Fruit fly (Drosophila melanogaster) whole organism, pupa: ENCODE data around the gene Cyp4g15.

Experiments
- CG13204 ChIP-seq: fragments of 200-800 bp; sonication (Bioruptor generic); optimal IDR thresholded peaks from 2 replicates; lab custom pipeline; 2018; ENCODE audit warnings: missing biosample characterization, mild to moderate bottlenecking, missing genetic modification characterization, moderate library complexity
- CG14655 ChIP-seq: fragments of 200-800 bp; sonication (Bioruptor generic); optimal IDR thresholded peaks from 3 replicates; lab custom pipeline; 2017; ENCODE audit warnings: mild to moderate bottlenecking, missing biosample characterization, missing genetic modification reagents, missing genetic modification characterization
- CG17806 ChIP-seq: fragments of 200-800 bp; sonication (Bioruptor generic); optimal IDR thresholded peaks from 2 replicates; lab custom pipeline; 2018; ENCODE audit warnings: missing biosample characterization, mild to moderate bottlenecking, missing genetic modification characterization, moderate library complexity
- CG32121 ChIP-seq: fragments of 200-800 bp; sonication (Bioruptor generic); IDR thresholded peaks from 2 replicates; pipeline ENCODE4 v1.3.6; 2022; ENCODE audit warnings: missing biosample characterization, missing genetic modification characterization
- CG4496 ChIP-seq: fragments of 200-800 bp; sonication (Bioruptor generic); IDR thresholded peaks from 3 replicates; pipeline ENCODE4 v1.3.6; 2022; ENCODE audit warnings: missing biosample characterization, missing genetic modification characterization
- CG8159 ChIP-seq: fragments of 200-800 bp; sonication (Bioruptor generic); optimal IDR thresholded peaks from 3 replicates; lab custom pipeline; 2018; ENCODE audit warnings: missing biosample characterization, mild to moderate bottlenecking, missing genetic modification characterization, moderate library complexity
- CG8301 ChIP-seq: fragments of 200-800 bp; sonication (Bioruptor generic); optimal IDR thresholded peaks from 2 replicates; lab custom pipeline; 2018; ENCODE audit warnings: missing biosample characterization, mild to moderate bottlenecking, missing genetic modification characterization
- D1 ChIP-seq: fragments of 200-800 bp; sonication (Bioruptor generic); optimal IDR thresholded peaks from 2 replicates; lab custom pipeline; 2018; ENCODE audit warnings: missing biosample characterization, mild to moderate bottlenecking, missing genetic modification characterization, moderate library complexity
- EcR ChIP-seq: fragments of 200-800 bp; sonication (Bioruptor generic); optimal IDR thresholded peaks from 3 replicates; lab custom pipeline; 2019; ENCODE audit warnings: missing biosample characterization, missing genetic modification characterization, mild to moderate bottlenecking, moderate library complexity, missing genetic modification reagents
- Pif1A ChIP-seq: fragments of 200-800 bp; sonication (Bioruptor generic); optimal IDR thresholded peaks from 3 replicates; lab custom pipeline; 2016; ENCODE audit warnings: missing biosample characterization, missing genetic modification characterization
- Pif1B ChIP-seq: fragments of 200-800 bp; sonication (Bioruptor generic); optimal IDR thresholded peaks from 3 replicates; lab custom pipeline; 2016; ENCODE audit warnings: missing biosample characterization, missing genetic modification characterization
- Snoo ChIP-seq: fragments of 200-800 bp; sonication (Bioruptor generic); optimal IDR thresholded peaks from 3 replicates; lab custom pipeline; 2017; ENCODE audit warnings: missing biosample characterization, mild to moderate bottlenecking, missing genetic modification characterization, inconsistent platforms
- fd96Ca ChIP-seq: fragments of 200-800 bp; sonication (Bioruptor generic); IDR thresholded peaks from 3 replicates; pipeline ENCODE4 v1.3.6; 2022; ENCODE audit warnings: missing biosample characterization, missing genetic modification characterization
- rn ChIP-seq: fragments of 200-800 bp; sonication (Bioruptor generic); IDR thresholded peaks from 2 replicates; pipeline ENCODE4 v1.3.6; 2022; ENCODE audit warnings: missing biosample characterization, missing genetic modification characterization

dm6 chrX:11495474-11495873 lies 18.6 kb downstream of the Cyp4g15 start:
- TF ChIP-seq CG17806 (tag; lab: Kevin White, UChicago): no peak
- no peak for TF ChIP-seq D1 (tag; lab: Kevin White, UChicago)
- no peak for TF ChIP-seq Snoo
- no peak for TF ChIP-seq CG8159
- TF ChIP-seq Pif1B (GFP tag; lab: Kevin White, UChicago): no peak
- no peak for TF ChIP-seq CG8301
- no peak for TF ChIP-seq EcR
- TF ChIP-seq fd96Ca: no peak
- TF ChIP-seq Pif1A (GFP tag; lab: Kevin White, UChicago): no peak
- no peak for TF ChIP-seq CG32121 (GFP tag; lab: Robert Waterston, UW)
- TF ChIP-seq CG13204 (GFP tag; lab: Kevin White, UChicago): no peak
- TF ChIP-seq CG14655 (GFP tag; lab: Kevin White, UChicago): no peak
- no peak for TF ChIP-seq rn
- no peak for TF ChIP-seq CG4496 (GFP tag; lab: Robert Waterston, UW)
